Worm (Caenorhabditis elegans) whole organism, L4 larva: ENCODE measurements around the gene uvs-1.
A peak's percentile ranks its signal among the peaks of the same experiment; 100 is the strongest.

Experiments used
- T20F7.1 ChIP-seq: fragments of 200-800 bp; sonication (Bioruptor generic); optimal IDR thresholded peaks from 2 replicates; lab custom pipeline; 2018; ENCODE audit warnings: mild to moderate bottlenecking, missing genetic modification characterization, missing compliant biosample characterization
- T26A8.4 ChIP-seq: fragments of 200-800 bp; sonication (Bioruptor generic); IDR thresholded peaks from 2 replicates; pipeline ENCODE4 v1.3.6; 2022; ENCODE audit warnings: missing genetic modification characterization, missing compliant biosample characterization
- Y75B8A.6 ChIP-seq: fragments of 200-800 bp; sonication (Bioruptor generic); IDR thresholded peaks from 2 replicates; pipeline ENCODE4 v1.3.6; 2022; ENCODE audit warnings: missing genetic modification reagents, missing genetic modification characterization, missing compliant biosample characterization
- ZK337.2 ChIP-seq: fragments of 200-800 bp; sonication (Bioruptor generic); IDR thresholded peaks from 2 replicates; pipeline ENCODE4 v1.3.6; 2022; ENCODE audit warnings: missing genetic modification reagents, missing genetic modification characterization, missing compliant biosample characterization
- aha-1 ChIP-seq: fragments of 150-350 bp; peaks from one replicate; lab custom pipeline; 2014; ENCODE audit warnings: missing biosample characterization, missing genetic modification characterization
- ama-1 ChIP-seq: fragments of 150-350 bp; optimal IDR thresholded peaks from 2 replicates; lab custom pipeline; 2014; ENCODE audit warnings: inconsistent platforms, mixed read lengths
- ceh-20 ChIP-seq: fragments of 200-800 bp; sonication (Bioruptor generic); IDR thresholded peaks from 2 replicates; pipeline ENCODE4 v1.3.6; 2022; ENCODE audit warnings: missing genetic modification reagents, missing genetic modification characterization, missing compliant biosample characterization
- ceh-62 ChIP-seq: sonication (generic microtip); optimal IDR thresholded peaks from 2 replicates; lab custom pipeline; 2017; ENCODE audit warnings: missing biosample characterization, missing genetic modification characterization
- cey-2 ChIP-seq: sonication (generic microtip); optimal IDR thresholded peaks from 3 replicates; lab custom pipeline; 2017; ENCODE audit warnings: missing genetic modification characterization, mild to moderate bottlenecking, missing compliant biosample characterization, antibody characterized with exemption, borderline replicate concordance; ENCODE audit not compliant: insufficient read depth
- daf-16 ChIP-seq, 3 experiments: sonication (generic microtip); optimal IDR thresholded peaks; 2 replicates each; lab custom pipeline; 2016 to 2017; ENCODE audit warnings: missing genetic modification characterization in 3 of 3, missing genetic modification reagents in 3 of 3, mild to moderate bottlenecking in 2 of 3, missing compliant biosample characterization in 2 of 3, missing biosample characterization in 1 of 3, moderate library complexity in 1 of 3
- dmd-9 ChIP-seq: fragments of 200-800 bp; sonication (Bioruptor generic); IDR thresholded peaks from 2 replicates; pipeline ENCODE4 v1.3.6; 2022; ENCODE audit warnings: missing genetic modification reagents, missing genetic modification characterization, missing compliant biosample characterization
- fkh-10 ChIP-seq: fragments of 150-350 bp; optimal IDR thresholded peaks from 2 replicates; lab custom pipeline; 2014; ENCODE audit warnings: missing biosample characterization, missing genetic modification reagents, missing genetic modification characterization
- gei-8 ChIP-seq: fragments of 200-800 bp; sonication (Bioruptor generic); optimal IDR thresholded peaks from 2 replicates; lab custom pipeline; 2018; ENCODE audit warnings: mild to moderate bottlenecking, missing genetic modification characterization, missing compliant biosample characterization
- hif-1 ChIP-seq, 2 experiments: sonication (generic microtip); optimal IDR thresholded peaks; 2 replicates each; lab custom pipeline; 2016 to 2017; ENCODE audit warnings: missing compliant biosample characterization in 2 of 2, missing genetic modification characterization in 2 of 2, missing genetic modification reagents in 2 of 2, missing genotype in 2 of 2, mild to moderate bottlenecking in 1 of 2
- hlh-11 ChIP-seq: fragments of 200-800 bp; sonication (Bioruptor generic); optimal IDR thresholded peaks from 2 replicates; lab custom pipeline; 2018; ENCODE audit warnings: mild to moderate bottlenecking, missing genetic modification characterization, missing compliant biosample characterization
- lin-38 ChIP-seq: fragments of 200-800 bp; sonication (Bioruptor generic); IDR thresholded peaks from 2 replicates; pipeline ENCODE4 v1.3.6; 2022; ENCODE audit warnings: missing genetic modification reagents, missing genetic modification characterization, missing compliant biosample characterization
- lir-3 ChIP-seq: sonication (generic microtip); optimal IDR thresholded peaks from 2 replicates; lab custom pipeline; 2016; ENCODE audit warnings: mild to moderate bottlenecking, missing genetic modification characterization, missing compliant biosample characterization
- lsy-2 ChIP-seq, 2 experiments: fragments of 150-350 bp in 1 of 2; sonication (generic microtip) in 1 of 2; optimal IDR thresholded peaks; 2 replicates each; lab custom pipeline; 2014 to 2017; ENCODE audit warnings: missing biosample characterization in 2 of 2, missing genetic modification characterization in 2 of 2
- mxl-3 ChIP-seq: fragments of 200-800 bp; sonication (Bioruptor generic); optimal IDR thresholded peaks from 2 replicates; lab custom pipeline; 2018; ENCODE audit warnings: mild to moderate bottlenecking, missing genetic modification characterization, missing compliant biosample characterization
- nhr-11 ChIP-seq: fragments of 150-350 bp; optimal IDR thresholded peaks from 2 replicates; lab custom pipeline; 2014; ENCODE audit warnings: missing biosample characterization, missing genetic modification characterization
- pha-4 ChIP-seq, 2 experiments: fragments of 150-350 bp in 1 of 2; fragments of 200-800 bp in 1 of 2; sonication (Bioruptor generic) in 1 of 2; IDR thresholded peaks in 1 of 2; optimal IDR thresholded peaks in 1 of 2; 2 replicates each; pipeline versions ENCODE4 v1.3.6 to Lab custom; 2014 to 2022; ENCODE audit warnings: missing genetic modification characterization in 2 of 2, missing genetic modification reagents in 2 of 2, missing biosample characterization in 1 of 2, missing compliant biosample characterization in 1 of 2
- set-16 ChIP-seq: fragments of 200-800 bp; sonication (Bioruptor generic); IDR thresholded peaks from 2 replicates; pipeline ENCODE4 v1.3.6; 2022; ENCODE audit warnings: missing genetic modification reagents, missing genetic modification characterization, missing compliant biosample characterization
- snpc-1.2 ChIP-seq: fragments of 200-800 bp; sonication (Bioruptor generic); IDR thresholded peaks from 2 replicates; pipeline ENCODE4 v1.3.6; 2022; ENCODE audit warnings: missing genetic modification reagents, missing genetic modification characterization, missing compliant biosample characterization
- unc-62 ChIP-seq, 3 experiments: fragments of 150-350 bp in 1 of 3; sonication (generic microtip); optimal IDR thresholded peaks in 2 of 3; peaks in 1 of 3; 1 replicate in 1 of 3; 2 replicates in 2 of 3; lab custom pipeline; 2014 to 2017; ENCODE audit warnings: missing biosample characterization in 3 of 3, missing genetic modification characterization in 3 of 3, missing genetic modification reagents in 3 of 3, missing genotype in 1 of 3
- zfp-2 ChIP-seq: sonication (generic microtip); optimal IDR thresholded peaks from 2 replicates; lab custom pipeline; 2016; ENCODE audit warnings: mild to moderate bottlenecking, missing genetic modification characterization, missing compliant biosample characterization
- zip-2 ChIP-seq: fragments of 150-350 bp; optimal IDR thresholded peaks from 2 replicates; lab custom pipeline; 2014; ENCODE audit warnings: missing biosample characterization, missing genetic modification characterization

Gene uvs-1

ce11 chrV:7830952-7831351, 26.9 kb upstream of the uvs-1 start:
- no peak for TF ChIP-seq T26A8.4 (GFP tag; lab: Robert Waterston, UW)
- TF ChIP-seq set-16 (GFP tag; lab: Robert Waterston, UW), result peak; percentile 85
- TF ChIP-seq Y75B8A.6 (GFP tag; lab: Robert Waterston, UW), result no peak

ce11 chrV:7826917-7827316, 22.9 kb upstream of the uvs-1 start, which contains the start of gene mig-6:
mig-6 (plus strand) TSS chrV:7827217.
- TF ChIP-seq hif-1 (tag; optimal IDR thresholded peaks at IDR 0.05; lab: Kevin White, UChicago), result no peak
- no peak for TF ChIP-seq pha-4 (GFP tag; IDR thresholded peaks at IDR 0.05; lab: Robert Waterston, UW)
- no peak for TF ChIP-seq pha-4 (tag; optimal IDR thresholded peaks at IDR 0.05; lab: Kevin White, UChicago)
- no peak for TF ChIP-seq unc-62 (GFP tag; optimal IDR thresholded peaks at IDR 0.05 in 1 of 2; lab: Kevin White, UChicago)
- no peak for TF ChIP-seq unc-62 (tag; optimal IDR thresholded peaks at IDR 0.05; lab: Kevin White, UChicago)
- TF ChIP-seq lir-3 (tag; lab: Kevin White, UChicago), result no peak
- TF ChIP-seq zip-2 (tag; lab: Kevin White, UChicago), result no peak
- no peak for TF ChIP-seq ZK337.2 (GFP tag; lab: Robert Waterston, UW)
- no peak for TF ChIP-seq gei-8 (GFP tag; lab: Kevin White, UChicago)
- no peak for TF ChIP-seq aha-1 (tag; lab: Kevin White, UChicago)
- no peak for TF ChIP-seq lin-38 (GFP tag; lab: Robert Waterston, UW)
- TF ChIP-seq ceh-62 (tag; lab: Kevin White, UChicago), result no peak

- no peak for TF ChIP-seq lsy-2 (tag; optimal IDR thresholded peaks at IDR 0.05; lab: Kevin White, UChicago)
- no peak for TF ChIP-seq fkh-10 (GFP tag; lab: Kevin White, UChicago)
- no peak for TF ChIP-seq ama-1 (lab: Kevin White, UChicago)
- no peak for TF ChIP-seq T20F7.1 (GFP tag; lab: Kevin White, UChicago)
- TF ChIP-seq snpc-1.2 (GFP tag; lab: Robert Waterston, UW), result no peak
These were observed 22.4 kb upstream of the uvs-1 start for ce11 chrV:7826362-7826761.

ce11 chrV:7825836-7826235, 21.8 kb upstream of the uvs-1 start:
- peak in 1 of 2 experiments; percentile 62 for TF ChIP-seq unc-62 (GFP tag; optimal IDR thresholded peaks at IDR 0.05 in 1 of 2; lab: Kevin White, UChicago)
- TF ChIP-seq unc-62 (tag; optimal IDR thresholded peaks at IDR 0.05; lab: Kevin White, UChicago), result no peak
- TF ChIP-seq zfp-2 (tag; lab: Kevin White, UChicago), result no peak

ce11 chrV:7824138-7824537, 20.1 kb upstream of the uvs-1 start:
- TF ChIP-seq cey-2 (tag; lab: Kevin White, UChicago) (no peak), hlh-11 (peak; percentile 25), daf-16 (GFP tag; optimal IDR thresholded peaks at IDR 0.05; lab: Kevin White, UChicago) (peak in 1 of 2 experiments; percentile 39), daf-16 (tag; optimal IDR thresholded peaks at IDR 0.05; lab: Kevin White, UChicago) (no peak)
- TF ChIP-seq, all 104 proteins: peak for 2

ce11 chrV:7822655-7823054, 18.6 kb upstream of the uvs-1 start:
- no peak for TF ChIP-seq dmd-9 (GFP tag; lab: Robert Waterston, UW)
- peak; percentile 71 for TF ChIP-seq mxl-3
- peak in 1 of 2 experiments; percentile 98 for TF ChIP-seq unc-62 (GFP tag; optimal IDR thresholded peaks at IDR 0.05 in 1 of 2; lab: Kevin White, UChicago)
- TF ChIP-seq unc-62 (tag; optimal IDR thresholded peaks at IDR 0.05; lab: Kevin White, UChicago), result no peak
- TF ChIP-seq ceh-20, result peak; percentile 68; the same call in 1 of the 2 replicates
- TF ChIP-seq hlh-11, result peak; percentile 63
- TF ChIP-seq ama-1 (lab: Kevin White, UChicago), result no peak
- peak; percentile 65 for TF ChIP-seq nhr-11
- TF ChIP-seq daf-16 (GFP tag; optimal IDR thresholded peaks at IDR 0.05; lab: Kevin White, UChicago), result peak in 1 of 2 experiments; percentile 74
- TF ChIP-seq daf-16 (tag; optimal IDR thresholded peaks at IDR 0.05; lab: Kevin White, UChicago), result no peak
